Worm (Caenorhabditis elegans): Measurements from ENCODE around the gene C07A9.10.

DNA sequence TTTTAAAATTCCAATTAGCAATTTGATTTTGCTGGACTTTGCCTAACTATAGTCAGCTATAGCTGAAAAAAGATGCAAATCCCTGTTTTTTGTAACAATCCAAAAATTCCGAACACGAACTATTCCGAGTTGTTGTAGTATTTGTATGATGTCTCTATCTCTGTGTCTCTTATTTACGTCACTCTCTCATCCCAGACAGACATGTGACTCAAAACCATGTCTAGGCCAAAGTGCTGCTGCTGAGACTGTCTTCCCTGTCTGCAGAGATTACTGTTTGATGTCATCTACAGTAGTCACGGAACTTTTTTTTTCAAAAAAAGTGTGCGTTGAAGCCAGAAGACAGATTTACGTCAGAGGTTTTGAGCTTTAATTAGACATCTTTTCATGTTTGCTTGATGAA lies 19.6 kb downstream of the C07A9.10 start:
- no peak for TF ChIP-seq nfya-1 (tag; optimal IDR thresholded peaks at IDR 0.05; ENCODE audit: insufficient read depth)
- no peak for TF ChIP-seq nhr-43 (tag; optimal IDR thresholded peaks at IDR 0.05; ENCODE audit: poor library complexity, severe bottlenecking)
- no peak for TF ChIP-seq fos-1 (tag; optimal IDR thresholded peaks at IDR 0.05)
- TF ChIP-seq ceh-82 (tag; optimal IDR thresholded peaks at IDR 0.05): no peak
- no peak for TF ChIP-seq elt-3 (tag; optimal IDR thresholded peaks at IDR 0.05)
